Worm (Caenorhabditis elegans) whole organism, early embryonic: ENCODE results near the gene Y40H4A.2.

Experiments used
- F13C5.2 ChIP-seq: sonication (generic microtip); optimal IDR thresholded peaks from 2 replicates; lab custom pipeline; 2017; ENCODE audit warnings: mild to moderate bottlenecking, missing genetic modification characterization, inconsistent platforms, missing compliant biosample characterization
- aly-1 ChIP-seq: sonication (generic microtip); optimal IDR thresholded peaks from 2 replicates; lab custom pipeline; 2016; ENCODE audit warnings: missing genetic modification characterization, missing compliant biosample characterization
- ama-1 ChIP-seq: fragments of 150-350 bp; optimal IDR thresholded peaks from 2 replicates; lab custom pipeline; 2014
- ceh-36 ChIP-seq: sonication (generic microtip); optimal IDR thresholded peaks from 2 replicates; lab custom pipeline; 2016; ENCODE audit warnings: missing genetic modification characterization, inconsistent platforms, missing compliant biosample characterization
- scrt-1 ChIP-seq: fragments of 200-800 bp; sonication (Bioruptor generic); IDR thresholded peaks from 2 replicates; pipeline ENCODE4 v1.3.6; 2022; ENCODE audit warnings: missing genetic modification characterization, missing compliant biosample characterization
- sea-1 ChIP-seq: fragments of 200-800 bp; sonication (Bioruptor generic); conservative IDR thresholded peaks from 2 replicates; pipeline ENCODE4 v1.3.6; 2022; ENCODE audit warnings: missing genetic modification characterization, missing compliant biosample characterization
- tbx-11 ChIP-seq: fragments of 200-800 bp; sonication (Bioruptor generic); IDR thresholded peaks from 2 replicates; pipeline ENCODE4 v1.3.6; 2022; ENCODE audit warnings: missing genetic modification characterization, missing compliant biosample characterization
- tra-4 ChIP-seq: sonication (generic microtip); optimal IDR thresholded peaks from 2 replicates; lab custom pipeline; 2017; ENCODE audit warnings: missing genetic modification characterization, missing compliant biosample characterization

- TF ChIP-seq F13C5.2 (no peak), ama-1 (no peak), tbx-11 (no peak), aly-1 (tag; lab: Kevin White, UChicago) (no peak), ceh-36 (tag; lab: Kevin White, UChicago) (no peak), tra-4 (tag; lab: Kevin White, UChicago) (no peak), sea-1 (GFP tag; lab: Robert Waterston, UW) (no peak), scrt-1 (GFP tag; lab: Robert Waterston, UW) (no peak)
Observed at ce11 chrV:14559312-14559711, 25.9 kb downstream of the Y40H4A.2 start, which contains the start of gene srt-32.
